Fruit fly (Drosophila melanogaster) whole organism, embryonic: ENCODE measurements around the gene mtTFB2.

Source experiments
- CG10274 ChIP-seq: fragments of 200-800 bp; sonication (Bioruptor generic); optimal IDR thresholded peaks from 3 replicates; lab custom pipeline; 2017; ENCODE audit warnings: missing biosample characterization, mild to moderate bottlenecking, missing genetic modification characterization
- CG10321 ChIP-seq: fragments of 200-800 bp; sonication (Bioruptor generic); IDR thresholded peaks from 2 replicates; pipeline ENCODE4 v1.3.6; 2022; ENCODE audit warnings: missing biosample characterization, missing genetic modification characterization
- CG11247 ChIP-seq: fragments of 200-800 bp; sonication (Bioruptor generic); IDR thresholded peaks from 2 replicates; pipeline ENCODE4 v1.3.6; 2022; ENCODE audit warnings: missing biosample characterization, missing genetic modification characterization
- CG11398 ChIP-seq: fragments of 200-800 bp; sonication (Bioruptor generic); optimal IDR thresholded peaks from 2 replicates; lab custom pipeline; 2016; ENCODE audit warnings: missing biosample characterization, missing genetic modification characterization
- CG11723 ChIP-seq: fragments of 200-800 bp; sonication (Bioruptor generic); optimal IDR thresholded peaks from 2 replicates; lab custom pipeline; 2017; ENCODE audit warnings: missing biosample characterization, mild to moderate bottlenecking, missing genetic modification characterization
- CG12659 ChIP-seq: fragments of 200-800 bp; sonication (Bioruptor generic); optimal IDR thresholded peaks from 3 replicates; lab custom pipeline; 2017; ENCODE audit warnings: mild to moderate bottlenecking, missing biosample characterization, missing genetic modification reagents, missing genetic modification characterization
- CG14667 ChIP-seq: fragments of 200-800 bp; sonication (Bioruptor generic); IDR thresholded peaks from 2 replicates; pipeline ENCODE4 v1.3.6; 2022; ENCODE audit warnings: missing biosample characterization, missing genetic modification characterization
- CG14965 ChIP-seq: fragments of 200-800 bp; sonication (Bioruptor generic); optimal IDR thresholded peaks from 2 replicates; lab custom pipeline; 2016; ENCODE audit warnings: missing biosample characterization, missing genetic modification characterization, borderline replicate concordance
- CG1832 ChIP-seq: fragments of 200-800 bp; sonication (Bioruptor generic); optimal IDR thresholded peaks from 2 replicates; lab custom pipeline; 2017; ENCODE audit warnings: missing biosample characterization, mild to moderate bottlenecking, missing genetic modification characterization, inconsistent platforms
- CG18599 ChIP-seq: fragments of 200-800 bp; sonication (Bioruptor generic); optimal IDR thresholded peaks from 3 replicates; lab custom pipeline; 2017; ENCODE audit warnings: missing biosample characterization, missing genetic modification characterization, mild to moderate bottlenecking, moderate library complexity, missing genetic modification reagents
- CG2202 ChIP-seq: fragments of 200-800 bp; sonication (Bioruptor generic); optimal IDR thresholded peaks from 2 replicates; lab custom pipeline; 2018; ENCODE audit warnings: missing biosample characterization, mild to moderate bottlenecking, missing genetic modification characterization
- CG2712 ChIP-seq: fragments of 200-800 bp; optimal IDR thresholded peaks from 3 replicates; lab custom pipeline; 2019; ENCODE audit warnings: missing biosample characterization, mild to moderate bottlenecking, missing genetic modification characterization, moderate library complexity
- CG32767 ChIP-seq: fragments of 200-800 bp; sonication (Bioruptor generic); IDR thresholded peaks from 2 replicates; pipeline ENCODE4 v1.3.6; 2022; ENCODE audit warnings: missing biosample characterization, missing genetic modification characterization
- CG3995 ChIP-seq: fragments of 200-800 bp; sonication (Bioruptor generic); optimal IDR thresholded peaks from 3 replicates; lab custom pipeline; 2016; ENCODE audit warnings: missing biosample characterization, missing genetic modification characterization
- CG4730 ChIP-seq: fragments of 200-800 bp; sonication (Bioruptor generic); IDR thresholded peaks from 2 replicates; pipeline ENCODE4 v1.3.6; 2022; ENCODE audit warnings: missing biosample characterization, missing genetic modification characterization
- CG6854 ChIP-seq: fragments of 200-800 bp; sonication (Bioruptor generic); optimal IDR thresholded peaks from 3 replicates; lab custom pipeline; 2017; ENCODE audit warnings: missing biosample characterization, mild to moderate bottlenecking, missing genetic modification characterization
- CG7556 ChIP-seq: fragments of 200-800 bp; sonication (Bioruptor generic); optimal IDR thresholded peaks from 2 replicates; lab custom pipeline; 2017; ENCODE audit warnings: missing biosample characterization, mild to moderate bottlenecking, missing genetic modification characterization
- CG9817 ChIP-seq: fragments of 200-800 bp; sonication (Bioruptor generic); optimal IDR thresholded peaks from 2 replicates; lab custom pipeline; 2018; ENCODE audit warnings: missing biosample characterization, mild to moderate bottlenecking, missing genetic modification characterization, moderate library complexity
- CG9876 ChIP-seq: fragments of 200-800 bp; sonication (Bioruptor generic); optimal IDR thresholded peaks from 2 replicates; lab custom pipeline; 2016; ENCODE audit warnings: missing biosample characterization, missing genetic modification characterization
- CHES-1-like ChIP-seq: fragments of 200-800 bp; sonication (Bioruptor generic); optimal IDR thresholded peaks from 2 replicates; lab custom pipeline; 2016; ENCODE audit warnings: missing biosample characterization, missing genetic modification characterization
- Chrac-16 ChIP-seq: fragments of 200-800 bp; sonication (Bioruptor generic); optimal IDR thresholded peaks from 3 replicates; lab custom pipeline; 2016; ENCODE audit warnings: missing biosample characterization, missing genetic modification characterization
- Dek ChIP-seq: fragments of 200-800 bp; sonication (Bioruptor generic); optimal IDR thresholded peaks from 3 replicates; lab custom pipeline; 2019; ENCODE audit warnings: missing biosample characterization, mild to moderate bottlenecking, missing genetic modification characterization, moderate library complexity
- Dref ChIP-seq: fragments of 200-800 bp; sonication (Bioruptor generic); IDR thresholded peaks from 2 replicates; pipeline ENCODE4 v1.3.6; 2022; ENCODE audit warnings: missing biosample characterization, missing genetic modification characterization
- Fer1 ChIP-seq: fragments of 200-800 bp; sonication (Bioruptor generic); optimal IDR thresholded peaks from 2 replicates; lab custom pipeline; 2017; ENCODE audit warnings: missing biosample characterization, mild to moderate bottlenecking, missing genetic modification characterization
- HLH3B ChIP-seq: fragments of 200-800 bp; sonication (Bioruptor generic); IDR thresholded peaks from 2 replicates; pipeline ENCODE4 v1.3.6; 2022; ENCODE audit warnings: missing biosample characterization, missing genetic modification characterization
- Hand ChIP-seq: fragments of 200-800 bp; sonication (Bioruptor generic); optimal IDR thresholded peaks from 2 replicates; lab custom pipeline; 2017; ENCODE audit warnings: mild to moderate bottlenecking, missing biosample characterization, missing genetic modification reagents, missing genetic modification characterization
- HmgZ ChIP-seq: fragments of 200-800 bp; sonication (Bioruptor generic); optimal IDR thresholded peaks from 2 replicates; lab custom pipeline; 2018; ENCODE audit warnings: missing biosample characterization, mild to moderate bottlenecking, missing genetic modification characterization
- Hmx ChIP-seq: fragments of 200-800 bp; sonication (Bioruptor generic); optimal IDR thresholded peaks from 2 replicates; lab custom pipeline; 2016; ENCODE audit warnings: missing biosample characterization, missing genetic modification characterization
- Med ChIP-seq: fragments of 200-800 bp; sonication (Bioruptor generic); peaks from one replicate; lab custom pipeline; 2016; ENCODE audit warnings: missing biosample characterization, missing genetic modification characterization, mild to moderate bottlenecking, inconsistent platforms, moderate library complexity
- Neu2 ChIP-seq: fragments of 200-800 bp; sonication (Bioruptor generic); optimal IDR thresholded peaks from 3 replicates; lab custom pipeline; 2016; ENCODE audit warnings: missing biosample characterization, missing genetic modification characterization, borderline replicate concordance
- Nf-YC ChIP-seq: fragments of 200-800 bp; optimal IDR thresholded peaks from 3 replicates; lab custom pipeline; 2019; ENCODE audit warnings: missing biosample characterization, mild to moderate bottlenecking, missing genetic modification characterization, moderate library complexity
- Sry-δ ChIP-seq: fragments of 200-800 bp; sonication (Bioruptor generic); optimal IDR thresholded peaks from 2 replicates; lab custom pipeline; 2016; ENCODE audit warnings: missing biosample characterization, missing genetic modification characterization
- Trl ChIP-seq, 3 experiments: fragments of >200 bp in 2 of 3; fragments of 200-800 bp in 1 of 3; sonication (Bioruptor generic) in 1 of 3; optimal IDR thresholded peaks; 2 replicates in 1 of 3; 3 replicates in 2 of 3; lab custom pipeline; 2016 to 2017; ENCODE audit warnings: missing biosample characterization in 1 of 3, missing genetic modification characterization in 1 of 3
- ac ChIP-seq: fragments of 200-800 bp; sonication (Bioruptor generic); optimal IDR thresholded peaks from 3 replicates; lab custom pipeline; 2017; ENCODE audit warnings: missing biosample characterization, mild to moderate bottlenecking, missing genetic modification characterization
- cas ChIP-seq: fragments of 200-800 bp; sonication (Bioruptor generic); IDR thresholded peaks from 2 replicates; pipeline ENCODE4 v1.3.6; 2022; ENCODE audit warnings: missing biosample characterization, missing genetic modification characterization
- chinmo ChIP-seq: fragments of 200-800 bp; sonication (Bioruptor generic); IDR thresholded peaks from 4 replicates; pipeline ENCODE4 v1.3.6; 2022; ENCODE audit warnings: missing biosample characterization, missing genetic modification characterization; ENCODE audit not compliant: partially characterized antibody
- corto ChIP-seq: fragments of 200-800 bp; sonication (Bioruptor generic); optimal IDR thresholded peaks from 2 replicates; lab custom pipeline; 2016; ENCODE audit warnings: missing biosample characterization, mild to moderate bottlenecking, missing genetic modification characterization, moderate library complexity
- crol ChIP-seq: fragments of 200-800 bp; sonication (Bioruptor generic); IDR thresholded peaks from 2 replicates; pipeline ENCODE4 v1.3.6; 2022; ENCODE audit warnings: missing biosample characterization, missing genetic modification characterization
- disco-r ChIP-seq: fragments of 200-800 bp; sonication (Bioruptor generic); optimal IDR thresholded peaks from 2 replicates; lab custom pipeline; 2016; ENCODE audit warnings: missing biosample characterization, missing genetic modification characterization
- eve ChIP-seq, 2 experiments: fragments of >200 bp; optimal IDR thresholded peaks; 2 replicates each; lab custom pipeline; 2017; ENCODE audit warnings: missing biosample characterization in 2 of 2, missing genetic modification characterization in 2 of 2
- ewg ChIP-seq: fragments of 200-800 bp; sonication (Bioruptor generic); optimal IDR thresholded peaks from 3 replicates; lab custom pipeline; 2017; ENCODE audit warnings: mild to moderate bottlenecking, missing biosample characterization, missing genetic modification reagents, missing genetic modification characterization
- fru ChIP-seq: fragments of >200 bp; optimal IDR thresholded peaks from 2 replicates; lab custom pipeline; 2017
- gem ChIP-seq: fragments of 200-800 bp; sonication (Bioruptor generic); optimal IDR thresholded peaks from 2 replicates; lab custom pipeline; 2019; ENCODE audit warnings: missing biosample characterization, mild to moderate bottlenecking, missing genetic modification characterization, moderate library complexity
- nmo ChIP-seq: fragments of 200-800 bp; sonication (Bioruptor generic); optimal IDR thresholded peaks from 2 replicates; lab custom pipeline; 2018; ENCODE audit warnings: missing biosample characterization, mild to moderate bottlenecking, missing genetic modification characterization, moderate library complexity
- p53 ChIP-seq: fragments of 200-800 bp; sonication (Bioruptor generic); optimal IDR thresholded peaks from 2 replicates; lab custom pipeline; 2016; ENCODE audit warnings: missing biosample characterization, missing genetic modification characterization
- pita ChIP-seq: fragments of 200-800 bp; sonication (Bioruptor generic); optimal IDR thresholded peaks from 2 replicates; lab custom pipeline; 2017; ENCODE audit warnings: missing biosample characterization, mild to moderate bottlenecking, missing genetic modification characterization
- rib ChIP-seq: fragments of 200-800 bp; sonication (Bioruptor generic); IDR thresholded peaks from 2 replicates; pipeline ENCODE4 v1.3.6; 2022; ENCODE audit warnings: missing biosample characterization, missing genetic modification characterization
- scrt ChIP-seq: fragments of 200-800 bp; sonication (Bioruptor generic); optimal IDR thresholded peaks from 2 replicates; lab custom pipeline; 2018; ENCODE audit warnings: missing biosample characterization, mild to moderate bottlenecking, missing genetic modification characterization, moderate library complexity
- seq ChIP-seq: fragments of 200-800 bp; sonication (Bioruptor generic); IDR thresholded peaks from 2 replicates; pipeline ENCODE4 v1.3.6; 2022; ENCODE audit warnings: missing biosample characterization, missing genetic modification characterization
- stc ChIP-seq: fragments of 200-800 bp; sonication (Bioruptor generic); IDR thresholded peaks from 2 replicates; pipeline ENCODE4 v1.3.6; 2022; ENCODE audit warnings: missing biosample characterization, missing genetic modification characterization
- z ChIP-seq: fragments of 200-800 bp; sonication (Bioruptor generic); IDR thresholded peaks from 3 replicates; pipeline ENCODE4 v1.3.6; 2022; ENCODE audit warnings: missing biosample characterization, missing genetic modification characterization
- zfh1 ChIP-seq: fragments of 200-800 bp; sonication (Bioruptor generic); IDR thresholded peaks from 3 replicates; pipeline ENCODE4 v1.3.6; 2022; ENCODE audit warnings: missing biosample characterization, missing genetic modification characterization

mtTFB2 gene

dm6 chr3R:10070195-10070594 lies 24.8 kb downstream of the mtTFB2 start (continued):
- no peak for TF ChIP-seq corto (GFP tag; lab: Kevin White, UChicago)
- peak; percentile 63; the same call in 1 of the 4 replicates for TF ChIP-seq chinmo
- no peak for TF ChIP-seq cas (GFP tag; lab: Robert Waterston, UW)
- TF ChIP-seq fru = no peak
- TF ChIP-seq Neu2 (GFP tag; lab: Kevin White, UChicago) = no peak
- no peak for TF ChIP-seq CG11398
- TF ChIP-seq ewg (GFP tag; lab: Kevin White, UChicago) = peak; percentile 95
- TF ChIP-seq Sry-δ = no peak
- no peak for TF ChIP-seq CG9876 (GFP tag; lab: Kevin White, UChicago)
- TF ChIP-seq Fer1 (GFP tag; lab: Kevin White, UChicago) = no peak
- no peak for TF ChIP-seq CG7556
- TF ChIP-seq Dref (GFP tag; lab: Robert Waterston, UW) = 0 out of 2 replicates have a peak, but pooled peaks have one; percentile 1
- TF ChIP-seq CG10321 (GFP tag; lab: Robert Waterston, UW) = no peak
- TF ChIP-seq Hmx = no peak
- no peak for TF ChIP-seq CG2712
- no peak for TF ChIP-seq CG14667 (GFP tag; lab: Robert Waterston, UW)
- TF ChIP-seq Dek (tag; lab: Kevin White, UChicago) = no peak
- TF ChIP-seq CG14965 = no peak
- TF ChIP-seq CG2202 = no peak
- no peak for TF ChIP-seq CG18599 (GFP tag; lab: Kevin White, UChicago)
- TF ChIP-seq crol (GFP tag; lab: Robert Waterston, UW) = no peak
- TF ChIP-seq CG32767 (GFP tag; lab: Robert Waterston, UW) = no peak
- TF ChIP-seq Trl (optimal IDR thresholded peaks at IDR 0.05; lab: Kevin White, UChicago) = no peak
- TF ChIP-seq Trl (GFP tag; optimal IDR thresholded peaks at IDR 0.05; lab: Kevin White, UChicago) = no peak
- no peak for TF ChIP-seq CG10274 (GFP tag; lab: Kevin White, UChicago)
- no peak for TF ChIP-seq CG12659 (GFP tag; lab: Kevin White, UChicago)
- TF ChIP-seq eve (GFP tag; optimal IDR thresholded peaks at IDR 0.05; lab: Kevin White, UChicago) = no peak
- TF ChIP-seq CG11723 (GFP tag; lab: Kevin White, UChicago) = no peak
- no peak for TF ChIP-seq ac
- no peak for TF ChIP-seq gem (tag; lab: Kevin White, UChicago)
- TF ChIP-seq CHES-1-like (GFP tag; lab: Kevin White, UChicago) = no peak
- peak; percentile 46; the same call in 1 of the 2 replicates for TF ChIP-seq seq (GFP tag; lab: Robert Waterston, UW)
- no peak for TF ChIP-seq nmo
- no peak for TF ChIP-seq z
- no peak for TF ChIP-seq CG9817
- TF ChIP-seq scrt (GFP tag; lab: Kevin White, UChicago) = peak; percentile 95
- TF ChIP-seq stc (GFP tag; lab: Robert Waterston, UW) = no peak
- TF ChIP-seq HmgZ (tag; lab: Kevin White, UChicago) = no peak
- no peak for TF ChIP-seq HLH3B (GFP tag; lab: Robert Waterston, UW)
- TF ChIP-seq CG6854 (GFP tag; lab: Kevin White, UChicago) = no peak
- TF ChIP-seq p53 (GFP tag; lab: Kevin White, UChicago) = no peak
- TF ChIP-seq CG11247 (GFP tag; lab: Robert Waterston, UW) = no peak
- no peak for TF ChIP-seq disco-r (GFP tag; lab: Kevin White, UChicago)
- TF ChIP-seq CG3995 = no peak
- no peak for TF ChIP-seq zfh1 (GFP tag; lab: Robert Waterston, UW)
- TF ChIP-seq Nf-YC = peak; percentile 97
- no peak for TF ChIP-seq Chrac-16
- peak; percentile 32 for TF ChIP-seq CG1832 (GFP tag; lab: Kevin White, UChicago)
- TF ChIP-seq rib (GFP tag; lab: Robert Waterston, UW) = no peak
- TF ChIP-seq Med (GFP tag; lab: Kevin White, UChicago) = no peak
- TF ChIP-seq pita (GFP tag; lab: Kevin White, UChicago) = no peak
- no peak for TF ChIP-seq Hand
- TF ChIP-seq CG4730 = no peak
